Comparison of ENCODE assay signal across 2 worm cellular contexts in genomic region chrIV:11349747-11350146, ce11.
A peak's percentile ranks its signal among the peaks of the same experiment; 100 is the strongest.
TF ChIP-seq lines count a peak whose summit lies in the region.

No protein-coding gene starts in this region.

TF ChIP-seq in whole organism, L1 larva, 84 proteins besides CTCF, POLR2A, EP300 and RAD21 (continued from another document):
- no peak for TF ChIP-seq nhr-237 (tag; optimal IDR thresholded peaks at IDR 0.05; lab: Kevin White, UChicago)
- TF ChIP-seq rnt-1 (tag; optimal IDR thresholded peaks at IDR 0.05; lab: Kevin White, UChicago), result no peak
- TF ChIP-seq mdl-1 (tag; optimal IDR thresholded peaks at IDR 0.05; lab: Kevin White, UChicago), result no peak
- TF ChIP-seq elt-3 (tag; optimal IDR thresholded peaks at IDR 0.05; lab: Kevin White, UChicago), result no peak
- no peak for TF ChIP-seq zip-4 (GFP tag; optimal IDR thresholded peaks at IDR 0.05; lab: Kevin White, UChicago)
- no peak for TF ChIP-seq ceh-90 (tag; optimal IDR thresholded peaks at IDR 0.05; lab: Kevin White, UChicago)
- TF ChIP-seq isw-1 (GFP tag; IDR thresholded peaks at IDR 0.05; lab: Robert Waterston, UW), result no peak
- no peak for TF ChIP-seq nhr-12 (tag; optimal IDR thresholded peaks at IDR 0.05; lab: Kevin White, UChicago)
- no peak for TF ChIP-seq hlh-4 (tag; optimal IDR thresholded peaks at IDR 0.05; lab: Kevin White, UChicago)
- TF ChIP-seq pax-3 (tag; optimal IDR thresholded peaks at IDR 0.05; lab: Kevin White, UChicago), result no peak
- TF ChIP-seq unc-86 (tag; optimal IDR thresholded peaks at IDR 0.05; lab: Kevin White, UChicago), result peak; percentile 7
- TF ChIP-seq elt-2 (tag; optimal IDR thresholded peaks at IDR 0.05; lab: Kevin White, UChicago), result no peak
- no peak for TF ChIP-seq ztf-11 (tag; optimal IDR thresholded peaks at IDR 0.05; lab: Kevin White, UChicago)
- TF ChIP-seq Y116A8C.19 (tag; optimal IDR thresholded peaks at IDR 0.05; lab: Kevin White, UChicago; ENCODE audit: borderline replicate concordance), result no peak
- TF ChIP-seq egl-27 (tag; optimal IDR thresholded peaks at IDR 0.05; lab: Kevin White, UChicago), result no peak
- no peak for TF ChIP-seq efl-3 (GFP tag; optimal IDR thresholded peaks at IDR 0.05; lab: Kevin White, UChicago)
- TF ChIP-seq ceh-82 (tag; optimal IDR thresholded peaks at IDR 0.05; lab: Kevin White, UChicago), result peak in 1 of 3 experiments; percentile 1
- TF ChIP-seq lin-13 (GFP tag; optimal IDR thresholded peaks at IDR 0.05; lab: Kevin White, UChicago), result no peak
- TF ChIP-seq vab-15 (tag; optimal IDR thresholded peaks at IDR 0.05; lab: Kevin White, UChicago), result no peak
- no peak for TF ChIP-seq blmp-1 (tag; optimal IDR thresholded peaks at IDR 0.05; lab: Kevin White, UChicago)
- TF ChIP-seq lsy-2 (tag; optimal IDR thresholded peaks at IDR 0.05; lab: Kevin White, UChicago), result peak; percentile 0 to 28
- peak; percentile 7 for TF ChIP-seq mef-2 (tag; optimal IDR thresholded peaks at IDR 0.05; lab: Kevin White, UChicago)
- TF ChIP-seq fkh-8 (tag; optimal IDR thresholded peaks at IDR 0.05; lab: Kevin White, UChicago), result no peak
- no peak for TF ChIP-seq sup-37 (GFP tag; optimal IDR thresholded peaks at IDR 0.05; lab: Kevin White, UChicago)
- no peak for TF ChIP-seq lin-35 (GFP tag; optimal IDR thresholded peaks at IDR 0.05; lab: Kevin White, UChicago)
- TF ChIP-seq nhr-28 (tag; optimal IDR thresholded peaks at IDR 0.05; lab: Kevin White, UChicago), result no peak

TF ChIP-seq in whole organism, L2 larva, 48 proteins besides CTCF, POLR2A, EP300 and RAD21 (continued from another document):
- TF ChIP-seq crh-2 (tag; optimal IDR thresholded peaks at IDR 0.05; lab: Kevin White, UChicago) (peak; percentile 34), ceh-82 (tag; optimal IDR thresholded peaks at IDR 0.05; lab: Kevin White, UChicago) (no peak), sma-9 (GFP tag; optimal IDR thresholded peaks at IDR 0.05; lab: Kevin White, UChicago) (peak; percentile 13), sma-9 (tag; optimal IDR thresholded peaks at IDR 0.05; lab: Kevin White, UChicago) (no peak), unc-55 (GFP tag; optimal IDR thresholded peaks at IDR 0.05; lab: Kevin White, UChicago) (peak; percentile 44), nhr-129 (tag; optimal IDR thresholded peaks at IDR 0.05; lab: Kevin White, UChicago) (peak; percentile 2), sma-3 (GFP tag; optimal IDR thresholded peaks at IDR 0.05; lab: Kevin White, UChicago) (no peak), skn-1 (tag; optimal IDR thresholded peaks at IDR 0.05; lab: Kevin White, UChicago) (no peak), unc-39 (tag; optimal IDR thresholded peaks at IDR 0.05; lab: Kevin White, UChicago) (no peak), snpc-4 (tag; optimal IDR thresholded peaks at IDR 0.05; lab: Kevin White, UChicago) (no peak), ama-1 (optimal IDR thresholded peaks at IDR 0.05; lab: Kevin White, UChicago) (no peak), lin-39 (tag; optimal IDR thresholded peaks at IDR 0.05; lab: Kevin White, UChicago) (no peak), gmeb-1 (tag; optimal IDR thresholded peaks at IDR 0.05; lab: Kevin White, UChicago) (no peak), unc-62 (GFP tag; optimal IDR thresholded peaks at IDR 0.05; lab: Kevin White, UChicago) (no peak), blmp-1 (tag; optimal IDR thresholded peaks at IDR 0.05; lab: Kevin White, UChicago; ENCODE audit: insufficient read depth) (no peak), lsy-2 (tag; optimal IDR thresholded peaks at IDR 0.05; lab: Kevin White, UChicago) (peak in 1 of 2 experiments; percentile 49), nhr-77 (tag; optimal IDR thresholded peaks at IDR 0.05; lab: Kevin White, UChicago) (no peak)
TF ChIP-seq in whole organism, L2 larva: peak in this region for 10.
